Fruit fly (Drosophila melanogaster) whole organism, embryonic: Measurements from ENCODE around the gene CG5937.

Experiments used
- Abd-B ChIP-seq: fragments of 200-800 bp; sonication (Bioruptor generic); optimal IDR thresholded peaks from 2 replicates; lab custom pipeline; 2018; ENCODE audit warnings: missing biosample characterization, mild to moderate bottlenecking, missing genetic modification characterization, moderate library complexity
- Asciz ChIP-seq: fragments of 200-800 bp; sonication (Bioruptor generic); optimal IDR thresholded peaks from 2 replicates; lab custom pipeline; 2017; ENCODE audit warnings: missing biosample characterization, mild to moderate bottlenecking, missing genetic modification characterization, missing genetic modification reagents
- Blimp-1 ChIP-seq: fragments of 200-800 bp; sonication (Bioruptor generic); optimal IDR thresholded peaks from 3 replicates; lab custom pipeline; 2018; ENCODE audit warnings: missing biosample characterization, missing genetic modification characterization, mild to moderate bottlenecking, moderate library complexity, missing genetic modification reagents
- CG10462 ChIP-seq: fragments of 200-800 bp; sonication (Bioruptor generic); optimal IDR thresholded peaks from 2 replicates; lab custom pipeline; 2016; ENCODE audit warnings: missing biosample characterization, missing genetic modification characterization
- CG11695 ChIP-seq: fragments of 200-800 bp; sonication (Bioruptor generic); IDR thresholded peaks from 3 replicates; pipeline ENCODE4 v1.3.6; 2022; ENCODE audit warnings: missing biosample characterization, missing genetic modification characterization
- CG12104 ChIP-seq: fragments of 200-800 bp; sonication (Bioruptor generic); optimal IDR thresholded peaks from 3 replicates; lab custom pipeline; 2016; ENCODE audit warnings: missing biosample characterization, missing genetic modification characterization
- CG17359 ChIP-seq: fragments of 200-800 bp; sonication (Bioruptor generic); optimal IDR thresholded peaks from 3 replicates; lab custom pipeline; 2018; ENCODE audit warnings: missing biosample characterization, mild to moderate bottlenecking, missing genetic modification characterization, moderate library complexity
- CG18262 ChIP-seq: fragments of 200-800 bp; optimal IDR thresholded peaks from 3 replicates; lab custom pipeline; 2019; ENCODE audit warnings: missing biosample characterization, mild to moderate bottlenecking, missing genetic modification characterization, moderate library complexity
- CG3281 ChIP-seq: fragments of 200-800 bp; sonication (Bioruptor generic); optimal IDR thresholded peaks from 3 replicates; lab custom pipeline; 2017; ENCODE audit warnings: missing biosample characterization, mild to moderate bottlenecking, missing genetic modification characterization
- CG6654 ChIP-seq: fragments of 200-800 bp; sonication (Bioruptor generic); optimal IDR thresholded peaks from 2 replicates; lab custom pipeline; 2017; ENCODE audit warnings: missing biosample characterization, mild to moderate bottlenecking, missing genetic modification characterization
- CG6689 ChIP-seq: fragments of 200-800 bp; sonication (Bioruptor generic); IDR thresholded peaks from 2 replicates; pipeline ENCODE4 v1.3.6; 2022; ENCODE audit warnings: missing biosample characterization, missing genetic modification characterization
- CG7556 ChIP-seq: fragments of 200-800 bp; sonication (Bioruptor generic); optimal IDR thresholded peaks from 2 replicates; lab custom pipeline; 2017; ENCODE audit warnings: missing biosample characterization, mild to moderate bottlenecking, missing genetic modification characterization
- CG8388 ChIP-seq: fragments of 200-800 bp; sonication (Bioruptor generic); optimal IDR thresholded peaks from 2 replicates; lab custom pipeline; 2019; ENCODE audit warnings: missing biosample characterization, mild to moderate bottlenecking, missing genetic modification characterization, moderate library complexity
- CoRest ChIP-seq: fragments of 200-800 bp; sonication (Bioruptor generic); optimal IDR thresholded peaks from 3 replicates; lab custom pipeline; 2018; ENCODE audit warnings: missing biosample characterization, mild to moderate bottlenecking, missing genetic modification characterization, moderate library complexity
- CrebB ChIP-seq: fragments of 200-800 bp; sonication (Bioruptor generic); optimal IDR thresholded peaks from 3 replicates; lab custom pipeline; 2018; ENCODE audit warnings: missing biosample characterization, mild to moderate bottlenecking, missing genetic modification characterization
- Doc3 ChIP-seq: fragments of 200-800 bp; sonication (Bioruptor generic); IDR thresholded peaks from 3 replicates; pipeline ENCODE4 v1.3.6; 2022; ENCODE audit warnings: missing biosample characterization, missing genetic modification characterization; ENCODE audit not compliant: partially characterized antibody
- ERR ChIP-seq: fragments of 200-800 bp; sonication (Bioruptor generic); optimal IDR thresholded peaks from 2 replicates; lab custom pipeline; 2016; ENCODE audit warnings: missing biosample characterization, missing genetic modification characterization
- HHEX ChIP-seq: fragments of 200-800 bp; sonication (Bioruptor generic); optimal IDR thresholded peaks from 3 replicates; lab custom pipeline; 2017; ENCODE audit warnings: missing biosample characterization, mild to moderate bottlenecking, missing genetic modification characterization, missing genetic modification reagents
- Hr51 ChIP-seq, 2 experiments: fragments of 200-800 bp; sonication (Bioruptor generic); optimal IDR thresholded peaks; 2 replicates in 1 of 2; 3 replicates in 1 of 2; lab custom pipeline; 2016 to 2018; ENCODE audit warnings: missing biosample characterization in 2 of 2, missing genetic modification characterization in 2 of 2, mild to moderate bottlenecking in 1 of 2, moderate library complexity in 1 of 2
- Meics ChIP-seq: fragments of 200-800 bp; sonication (Bioruptor generic); optimal IDR thresholded peaks from 2 replicates; lab custom pipeline; 2017; ENCODE audit warnings: missing biosample characterization, mild to moderate bottlenecking, missing genetic modification characterization
- Rfx ChIP-seq: fragments of 200-800 bp; sonication (Bioruptor generic); IDR thresholded peaks from 2 replicates; pipeline ENCODE4 v1.3.6; 2022; ENCODE audit warnings: missing biosample characterization, missing genetic modification characterization
- Scr ChIP-seq: fragments of 200-800 bp; sonication (Bioruptor generic); IDR thresholded peaks from 2 replicates; pipeline ENCODE4 v1.3.6; 2022; ENCODE audit warnings: missing biosample characterization, missing genetic modification characterization; ENCODE audit not compliant: partially characterized antibody
- Sox102F ChIP-seq: fragments of 200-800 bp; sonication (Bioruptor generic); optimal IDR thresholded peaks from 2 replicates; lab custom pipeline; 2018; ENCODE audit warnings: missing biosample characterization, mild to moderate bottlenecking, missing genetic modification characterization, moderate library complexity
- Vsx1 ChIP-seq: fragments of 200-800 bp; sonication (Bioruptor generic); optimal IDR thresholded peaks from 2 replicates; lab custom pipeline; 2017; ENCODE audit warnings: missing biosample characterization, mild to moderate bottlenecking, missing genetic modification characterization, missing genetic modification reagents
- ap ChIP-seq: fragments of 200-800 bp; sonication (Bioruptor generic); IDR thresholded peaks from 2 replicates; pipeline ENCODE4 v1.3.6; 2022; ENCODE audit warnings: missing biosample characterization, missing genetic modification characterization
- bbx ChIP-seq: fragments of 200-800 bp; sonication (Bioruptor generic); IDR thresholded peaks from 2 replicates; pipeline ENCODE4 v1.3.6; 2022; ENCODE audit warnings: missing biosample characterization, missing genetic modification characterization; ENCODE audit not compliant: partially characterized antibody
- bigmax ChIP-seq: fragments of 200-800 bp; sonication (Bioruptor generic); optimal IDR thresholded peaks from 2 replicates; lab custom pipeline; 2018; ENCODE audit warnings: missing biosample characterization, mild to moderate bottlenecking, missing genetic modification characterization
- br ChIP-seq: fragments of >200 bp; optimal IDR thresholded peaks from 2 replicates; lab custom pipeline; 2017
- caup ChIP-seq: fragments of 200-800 bp; sonication (Bioruptor generic); optimal IDR thresholded peaks from 3 replicates; lab custom pipeline; 2017; ENCODE audit warnings: missing biosample characterization, mild to moderate bottlenecking, missing genetic modification characterization, moderate library complexity; ENCODE audit not compliant: severe bottlenecking
- dpn ChIP-seq, 2 experiments: fragments of 200-800 bp; sonication (Bioruptor generic); optimal IDR thresholded peaks; 3 replicates each; lab custom pipeline; 2016; ENCODE audit warnings: missing biosample characterization in 2 of 2, missing genetic modification characterization in 2 of 2
- dysf ChIP-seq: fragments of 200-800 bp; sonication (Bioruptor generic); IDR thresholded peaks from 3 replicates; pipeline ENCODE4 v1.3.6; 2022; ENCODE audit warnings: missing biosample characterization, missing genetic modification characterization
- esg ChIP-seq: fragments of 200-800 bp; sonication (Bioruptor generic); conservative IDR thresholded peaks from 2 replicates; pipeline ENCODE4 v1.3.6; 2022; ENCODE audit warnings: missing biosample characterization, missing genetic modification characterization
- fd102C ChIP-seq: fragments of 200-800 bp; sonication (Bioruptor generic); optimal IDR thresholded peaks from 2 replicates; lab custom pipeline; 2018; ENCODE audit warnings: missing biosample characterization, mild to moderate bottlenecking, missing genetic modification characterization, moderate library complexity
- fd3F ChIP-seq: fragments of 200-800 bp; sonication (Bioruptor generic); optimal IDR thresholded peaks from 2 replicates; lab custom pipeline; 2018; ENCODE audit warnings: missing biosample characterization, mild to moderate bottlenecking, missing genetic modification characterization, moderate library complexity
- ind ChIP-seq: fragments of 200-800 bp; sonication (Bioruptor generic); optimal IDR thresholded peaks from 3 replicates; lab custom pipeline; 2016; ENCODE audit warnings: missing biosample characterization, missing genetic modification characterization
- lmd ChIP-seq: fragments of 200-800 bp; sonication (Bioruptor generic); IDR thresholded peaks from 2 replicates; pipeline ENCODE4 v1.3.6; 2022; ENCODE audit warnings: missing biosample characterization, missing genetic modification characterization
- lola ChIP-seq, 3 experiments: fragments of >200 bp in 2 of 3; fragments of 200-800 bp in 1 of 3; sonication (Bioruptor generic) in 1 of 3; optimal IDR thresholded peaks; 2 replicates each; lab custom pipeline; 2017 to 2019; ENCODE audit warnings: missing biosample characterization in 3 of 3, missing genetic modification characterization in 3 of 3, mild to moderate bottlenecking in 1 of 3, moderate library complexity in 1 of 3
- mld ChIP-seq: fragments of 200-800 bp; sonication (Bioruptor generic); IDR thresholded peaks from 3 replicates; pipeline ENCODE4 v1.3.6; 2022; ENCODE audit warnings: missing biosample characterization, missing genetic modification characterization; ENCODE audit not compliant: partially characterized antibody
- nerfin-1 ChIP-seq: fragments of 200-800 bp; sonication (Bioruptor generic); optimal IDR thresholded peaks from 3 replicates; lab custom pipeline; 2019; ENCODE audit warnings: missing biosample characterization, mild to moderate bottlenecking, missing genetic modification characterization, moderate library complexity
- p53 ChIP-seq: fragments of 200-800 bp; sonication (Bioruptor generic); optimal IDR thresholded peaks from 2 replicates; lab custom pipeline; 2016; ENCODE audit warnings: missing biosample characterization, missing genetic modification characterization
- prd ChIP-seq, 3 experiments: fragments of >200 bp in 2 of 3; fragments of 200-800 bp in 1 of 3; sonication (Bioruptor generic) in 1 of 3; optimal IDR thresholded peaks in 2 of 3; IDR thresholded peaks in 1 of 3; 2 replicates in 2 of 3; 3 replicates in 1 of 3; pipeline versions ENCODE4 v1.3.6 to Lab custom; 2017 to 2022; ENCODE audit warnings: missing biosample characterization in 1 of 3, missing genetic modification characterization in 1 of 3
- row ChIP-seq: fragments of 200-800 bp; sonication (Bioruptor generic); IDR thresholded peaks from 3 replicates; pipeline ENCODE4 v1.3.6; 2022; ENCODE audit warnings: missing biosample characterization, missing genetic modification characterization
- so ChIP-seq: fragments of 200-800 bp; sonication (Bioruptor generic); IDR thresholded peaks from 3 replicates; pipeline ENCODE4 v1.3.6; 2022; ENCODE audit warnings: missing biosample characterization, missing genetic modification characterization
- stwl ChIP-seq: fragments of 200-800 bp; sonication (Bioruptor generic); optimal IDR thresholded peaks from 3 replicates; lab custom pipeline; 2018; ENCODE audit warnings: missing biosample characterization, mild to moderate bottlenecking, missing genetic modification characterization, moderate library complexity
- tap ChIP-seq: fragments of 200-800 bp; optimal IDR thresholded peaks from 3 replicates; lab custom pipeline; 2019; ENCODE audit warnings: missing biosample characterization, mild to moderate bottlenecking, missing genetic modification characterization, moderate library complexity
- tin ChIP-seq: fragments of 200-800 bp; sonication (Bioruptor generic); optimal IDR thresholded peaks from 3 replicates; lab custom pipeline; 2016; ENCODE audit warnings: missing biosample characterization, missing genetic modification characterization
- unpg ChIP-seq: fragments of 200-800 bp; sonication (Bioruptor generic); optimal IDR thresholded peaks from 3 replicates; lab custom pipeline; 2018; ENCODE audit warnings: missing biosample characterization, mild to moderate bottlenecking, missing genetic modification characterization, moderate library complexity

Gene CG5937

dm6 chrX:6067281-6068008, 27.6 kb downstream of the CG5937 start, which contains the start of gene CG5928 (continued):
- TF ChIP-seq CG17359 (tag; lab: Kevin White, UChicago) (peak; percentile 63), tin (GFP tag; lab: Kevin White, UChicago) (peak; percentile 3), stwl (tag; lab: Kevin White, UChicago) (no peak), tap (tag; lab: Kevin White, UChicago) (peak; percentile 52), Scr (no peak), dysf (GFP tag; lab: Robert Waterston, UW) (peak; percentile 44; the same call in 2 of the 3 replicates), dpn (GFP tag; optimal IDR thresholded peaks at IDR 0.05; lab: Kevin White, UChicago) (peak in 1 of 2 experiments; percentile 14), fd102C (GFP tag; lab: Kevin White, UChicago) (no peak), CoRest (tag; lab: Kevin White, UChicago) (peak; percentile 38), Sox102F (GFP tag; lab: Kevin White, UChicago) (peak; percentile 48), ERR (GFP tag; lab: Kevin White, UChicago) (no peak), CG18262 (tag; lab: Kevin White, UChicago) (peak; percentile 40), unpg (GFP tag; lab: Kevin White, UChicago) (peak; percentile 10), CG8388 (GFP tag; lab: Kevin White, UChicago) (peak; percentile 16), Abd-B (GFP tag; lab: Kevin White, UChicago) (peak; percentile 51), Hr51 (GFP tag; optimal IDR thresholded peaks at IDR 0.05; lab: Kevin White, UChicago) (peak in 1 of 2 experiments; percentile 76), prd (optimal IDR thresholded peaks at IDR 0.05; lab: Kevin White, UChicago) (no peak), prd (GFP tag; IDR thresholded peaks at IDR 0.05; lab: Robert Waterston, UW) (peak; percentile 54; the same call in 1 of the 3 replicates), caup (peak; percentile 5), Blimp-1 (GFP tag; lab: Kevin White, UChicago) (peak; percentile 13), fd3F (GFP tag; lab: Kevin White, UChicago) (peak; percentile 6), CG11695 (peak; percentile 48; the same call in 2 of the 3 replicates), Rfx (GFP tag; lab: Robert Waterston, UW) (peak; percentile 17; the same call in 1 of the 2 replicates), lola (GFP tag; optimal IDR thresholded peaks at IDR 0.05; lab: Kevin White, UChicago) (no peak), CG6689 (peak; percentile 38; the same call in 1 of the 2 replicates), CrebB (tag; lab: Kevin White, UChicago) (no peak), CG3281 (peak; percentile 25), Vsx1 (GFP tag; lab: Kevin White, UChicago) (peak; percentile 2), CG10462 (GFP tag; lab: Kevin White, UChicago) (no peak), Asciz (GFP tag; lab: Kevin White, UChicago) (peak; percentile 17), p53 (no peak), nerfin-1 (tag; lab: Kevin White, UChicago) (peak; percentile 5), CG7556 (GFP tag; lab: Kevin White, UChicago) (peak; percentile 36), bbx (no peak), Doc3 (GFP tag; lab: Robert Waterston, UW) (no peak), ap (GFP tag; lab: Robert Waterston, UW) (0 out of 2 replicates have a peak, but pooled peaks have one; percentile 22), esg (GFP tag; lab: Robert Waterston, UW) (peak; percentile 44), CG12104 (GFP tag; lab: Kevin White, UChicago) (peak; percentile 10), HHEX (GFP tag; lab: Kevin White, UChicago) (peak; percentile 27), mld (no peak), so (peak; percentile 53; the same call in 1 of the 3 replicates), bigmax (no peak), CG6654 (GFP tag; lab: Kevin White, UChicago) (peak; percentile 3), lmd (GFP tag; lab: Robert Waterston, UW) (0 out of 2 replicates have a peak, but pooled peaks have one; percentile 25), ind (GFP tag; lab: Kevin White, UChicago) (peak; percentile 38), row (peak; percentile 58), br (lab: Kevin White, UChicago) (no peak), Meics (peak; percentile 51)
